Fruit fly (Drosophila melanogaster) whole organism, embryonic: ENCODE data around the gene CG33332.

Experiments used
- Antp ChIP-seq: fragments of 200-800 bp; sonication (Bioruptor generic); optimal IDR thresholded peaks from 3 replicates; lab custom pipeline; 2016; ENCODE audit warnings: missing biosample characterization, missing genetic modification characterization
- Atf-2 ChIP-seq: fragments of 200-800 bp; sonication (Bioruptor generic); optimal IDR thresholded peaks from 2 replicates; lab custom pipeline; 2016; ENCODE audit warnings: missing biosample characterization, missing genetic modification characterization
- Atf6 ChIP-seq: fragments of 200-800 bp; sonication (Bioruptor generic); IDR thresholded peaks from 2 replicates; pipeline ENCODE4 v1.3.6; 2022; ENCODE audit warnings: missing biosample characterization, missing genetic modification characterization
- CG10979 ChIP-seq: fragments of 200-800 bp; sonication (Bioruptor generic); optimal IDR thresholded peaks from 2 replicates; lab custom pipeline; 2018; ENCODE audit warnings: missing biosample characterization, mild to moderate bottlenecking, missing genetic modification characterization, moderate library complexity
- CG11560 ChIP-seq: fragments of 200-800 bp; sonication (Bioruptor generic); IDR thresholded peaks from 3 replicates; pipeline ENCODE4 v1.3.6; 2022; ENCODE audit warnings: missing biosample characterization, missing genetic modification characterization
- CG1603 ChIP-seq: fragments of 200-800 bp; sonication (Bioruptor generic); optimal IDR thresholded peaks from 2 replicates; lab custom pipeline; 2019; ENCODE audit warnings: missing biosample characterization, mild to moderate bottlenecking, missing genetic modification characterization, moderate library complexity
- CG2889 ChIP-seq: fragments of 200-800 bp; sonication (Bioruptor generic); IDR thresholded peaks from 3 replicates; pipeline ENCODE4 v1.3.6; 2022; ENCODE audit warnings: missing biosample characterization, missing genetic modification characterization
- CG3065 ChIP-seq: fragments of 200-800 bp; sonication (Bioruptor generic); optimal IDR thresholded peaks from 2 replicates; lab custom pipeline; 2016; ENCODE audit warnings: missing biosample characterization, missing genetic modification characterization
- CG32532 ChIP-seq: fragments of 200-800 bp; sonication (Bioruptor generic); IDR thresholded peaks from 2 replicates; pipeline ENCODE4 v1.3.6; 2022; ENCODE audit warnings: missing biosample characterization, missing genetic modification characterization
- CG42726 ChIP-seq: fragments of 200-800 bp; sonication (Bioruptor generic); IDR thresholded peaks from 2 replicates; pipeline ENCODE4 v1.3.6; 2022; ENCODE audit warnings: missing biosample characterization, missing genetic modification characterization; ENCODE audit not compliant: partially characterized antibody
- CG4282 ChIP-seq: fragments of 200-800 bp; sonication (Bioruptor generic); optimal IDR thresholded peaks from 2 replicates; lab custom pipeline; 2016; ENCODE audit warnings: missing biosample characterization, missing genetic modification characterization
- CG43689 ChIP-seq: fragments of 200-800 bp; sonication (Bioruptor generic); IDR thresholded peaks from 2 replicates; pipeline ENCODE4 v1.3.6; 2022; ENCODE audit warnings: missing biosample characterization, missing genetic modification characterization
- CG5180 ChIP-seq: fragments of 200-800 bp; sonication (Bioruptor generic); optimal IDR thresholded peaks from 3 replicates; lab custom pipeline; 2017; ENCODE audit warnings: missing biosample characterization, missing genetic modification characterization, mild to moderate bottlenecking, moderate library complexity, missing genetic modification reagents
- CG6689 ChIP-seq: fragments of 200-800 bp; sonication (Bioruptor generic); IDR thresholded peaks from 2 replicates; pipeline ENCODE4 v1.3.6; 2022; ENCODE audit warnings: missing biosample characterization, missing genetic modification characterization
- CG6765 ChIP-seq: fragments of 200-800 bp; sonication (Bioruptor generic); optimal IDR thresholded peaks from 3 replicates; lab custom pipeline; 2017; ENCODE audit warnings: missing biosample characterization, mild to moderate bottlenecking, missing genetic modification characterization
- CG6854 ChIP-seq: fragments of 200-800 bp; sonication (Bioruptor generic); optimal IDR thresholded peaks from 3 replicates; lab custom pipeline; 2017; ENCODE audit warnings: missing biosample characterization, mild to moderate bottlenecking, missing genetic modification characterization
- CG7987 ChIP-seq: fragments of 200-800 bp; sonication (Bioruptor generic); optimal IDR thresholded peaks from 2 replicates; lab custom pipeline; 2018; ENCODE audit warnings: missing biosample characterization, mild to moderate bottlenecking, missing genetic modification characterization, moderate library complexity
- CG8281 ChIP-seq: fragments of 200-800 bp; sonication (Bioruptor generic); optimal IDR thresholded peaks from 2 replicates; lab custom pipeline; 2018; ENCODE audit warnings: missing biosample characterization, mild to moderate bottlenecking, missing genetic modification characterization, moderate library complexity
- CG8765 ChIP-seq: fragments of 200-800 bp; sonication (Bioruptor generic); IDR thresholded peaks from 2 replicates; pipeline ENCODE4 v1.3.6; 2022; ENCODE audit warnings: missing biosample characterization, missing genetic modification characterization
- CHES-1-like ChIP-seq: fragments of 200-800 bp; sonication (Bioruptor generic); optimal IDR thresholded peaks from 2 replicates; lab custom pipeline; 2016; ENCODE audit warnings: missing biosample characterization, missing genetic modification characterization
- Dbx ChIP-seq: fragments of 200-800 bp; sonication (Bioruptor generic); IDR thresholded peaks from 3 replicates; pipeline ENCODE4 v1.3.6; 2022; ENCODE audit warnings: missing biosample characterization, missing genetic modification characterization
- Dll ChIP-seq: fragments of 200-800 bp; sonication (Bioruptor generic); IDR thresholded peaks from 4 replicates; pipeline ENCODE4 v1.3.6; 2022; ENCODE audit warnings: missing biosample characterization, missing genetic modification characterization; ENCODE audit not compliant: partially characterized antibody
- E2f1 ChIP-seq: fragments of 200-800 bp; sonication (Bioruptor generic); IDR thresholded peaks from 2 replicates; pipeline ENCODE4 v1.3.6; 2022; ENCODE audit warnings: missing biosample characterization, missing genetic modification characterization
- HLH4C ChIP-seq: fragments of 200-800 bp; sonication (Bioruptor generic); IDR thresholded peaks from 3 replicates; pipeline ENCODE4 v1.3.6; 2022; ENCODE audit warnings: missing biosample characterization, missing genetic modification characterization; ENCODE audit not compliant: partially characterized antibody
- MTF-1 ChIP-seq: fragments of 200-800 bp; sonication (Bioruptor generic); optimal IDR thresholded peaks from 2 replicates; lab custom pipeline; 2018; ENCODE audit warnings: missing biosample characterization, mild to moderate bottlenecking, missing genetic modification characterization, borderline replicate concordance
- Meics ChIP-seq: fragments of 200-800 bp; sonication (Bioruptor generic); optimal IDR thresholded peaks from 2 replicates; lab custom pipeline; 2017; ENCODE audit warnings: missing biosample characterization, mild to moderate bottlenecking, missing genetic modification characterization
- Pdp1 ChIP-seq, 2 experiments: fragments of 200-800 bp; sonication (Bioruptor generic); optimal IDR thresholded peaks; 3 replicates each; lab custom pipeline; 2016; ENCODE audit warnings: missing biosample characterization in 2 of 2, missing genetic modification characterization in 2 of 2, mild to moderate bottlenecking in 1 of 2, moderate library complexity in 1 of 2
- Sry-δ ChIP-seq: fragments of 200-800 bp; sonication (Bioruptor generic); optimal IDR thresholded peaks from 2 replicates; lab custom pipeline; 2016; ENCODE audit warnings: missing biosample characterization, missing genetic modification characterization
- Taf1 ChIP-seq: fragments of 200-800 bp; sonication (Bioruptor generic); IDR thresholded peaks from 2 replicates; pipeline ENCODE4 v1.3.6; 2022; ENCODE audit warnings: missing biosample characterization, missing genetic modification characterization
- YL-1 ChIP-seq: fragments of 200-800 bp; sonication (Bioruptor generic); optimal IDR thresholded peaks from 3 replicates; lab custom pipeline; 2017; ENCODE audit warnings: missing biosample characterization, mild to moderate bottlenecking, missing genetic modification characterization
- ash1 ChIP-seq: fragments of 200-800 bp; sonication (Bioruptor generic); optimal IDR thresholded peaks from 2 replicates; lab custom pipeline; 2018; ENCODE audit warnings: missing biosample characterization, mild to moderate bottlenecking, missing genetic modification characterization
- bcd ChIP-seq: fragments of 200-800 bp; sonication (Bioruptor generic); optimal IDR thresholded peaks from 2 replicates; lab custom pipeline; 2017; ENCODE audit warnings: missing biosample characterization, mild to moderate bottlenecking, missing genetic modification characterization
- chif ChIP-seq, 2 experiments: fragments of 200-800 bp; sonication (Bioruptor generic); optimal IDR thresholded peaks; 3 replicates each; lab custom pipeline; 2016; ENCODE audit warnings: missing biosample characterization in 2 of 2, missing genetic modification characterization in 2 of 2
- croc ChIP-seq: fragments of 200-800 bp; sonication (Bioruptor generic); conservative IDR thresholded peaks from 3 replicates; pipeline ENCODE4 v1.3.6; 2022; ENCODE audit warnings: missing biosample characterization, missing genetic modification characterization
- dmrt99B ChIP-seq: fragments of 200-800 bp; sonication (Bioruptor generic); optimal IDR thresholded peaks from 2 replicates; lab custom pipeline; 2018; ENCODE audit warnings: missing biosample characterization, mild to moderate bottlenecking, missing genetic modification characterization, moderate library complexity
- ewg ChIP-seq: fragments of 200-800 bp; sonication (Bioruptor generic); optimal IDR thresholded peaks from 3 replicates; lab custom pipeline; 2017; ENCODE audit warnings: mild to moderate bottlenecking, missing biosample characterization, missing genetic modification reagents, missing genetic modification characterization
- fd102C ChIP-seq: fragments of 200-800 bp; sonication (Bioruptor generic); optimal IDR thresholded peaks from 2 replicates; lab custom pipeline; 2018; ENCODE audit warnings: missing biosample characterization, mild to moderate bottlenecking, missing genetic modification characterization, moderate library complexity
- grn ChIP-seq: fragments of 200-800 bp; sonication (Bioruptor generic); optimal IDR thresholded peaks from 3 replicates; lab custom pipeline; 2017; ENCODE audit warnings: missing biosample characterization, missing genetic modification characterization
- gsb-n ChIP-seq: fragments of 200-800 bp; sonication (Bioruptor generic); optimal IDR thresholded peaks from 3 replicates; lab custom pipeline; 2018; ENCODE audit warnings: missing biosample characterization, mild to moderate bottlenecking, missing genetic modification characterization
- insv ChIP-seq, 2 experiments: fragments of 200-800 bp; sonication (Bioruptor generic); optimal IDR thresholded peaks; 3 replicates each; lab custom pipeline; 2016 to 2018; ENCODE audit warnings: missing biosample characterization in 2 of 2, missing genetic modification characterization in 2 of 2
- jumu ChIP-seq: fragments of 200-800 bp; sonication (Bioruptor generic); optimal IDR thresholded peaks from 3 replicates; lab custom pipeline; 2016; ENCODE audit warnings: missing biosample characterization, missing genetic modification characterization
- knrl ChIP-seq: fragments of 200-800 bp; sonication (Bioruptor generic); IDR thresholded peaks from 3 replicates; pipeline ENCODE4 v1.3.6; 2022; ENCODE audit warnings: missing biosample characterization, missing genetic modification characterization; ENCODE audit not compliant: partially characterized antibody
- lov ChIP-seq, 2 experiments: fragments of 200-800 bp in 1 of 2; fragments of >200 bp in 1 of 2; sonication (Bioruptor generic) in 1 of 2; IDR thresholded peaks in 1 of 2; optimal IDR thresholded peaks in 1 of 2; 2 replicates in 1 of 2; 3 replicates in 1 of 2; pipeline versions ENCODE4 v1.3.6 to Lab custom; 2017 to 2022; ENCODE audit warnings: missing biosample characterization in 1 of 2, missing genetic modification characterization in 1 of 2
- seq ChIP-seq: fragments of 200-800 bp; sonication (Bioruptor generic); IDR thresholded peaks from 2 replicates; pipeline ENCODE4 v1.3.6; 2022; ENCODE audit warnings: missing biosample characterization, missing genetic modification characterization
- so ChIP-seq: fragments of 200-800 bp; sonication (Bioruptor generic); IDR thresholded peaks from 3 replicates; pipeline ENCODE4 v1.3.6; 2022; ENCODE audit warnings: missing biosample characterization, missing genetic modification characterization
- tio ChIP-seq: fragments of 200-800 bp; sonication (Bioruptor generic); optimal IDR thresholded peaks from 2 replicates; lab custom pipeline; 2017; ENCODE audit warnings: missing biosample characterization, missing genetic modification characterization, inconsistent platforms
- tx ChIP-seq: fragments of 200-800 bp; sonication (Bioruptor generic); optimal IDR thresholded peaks from 2 replicates; lab custom pipeline; 2016; ENCODE audit warnings: missing biosample characterization, missing genetic modification characterization
- unpg ChIP-seq: fragments of 200-800 bp; sonication (Bioruptor generic); optimal IDR thresholded peaks from 3 replicates; lab custom pipeline; 2018; ENCODE audit warnings: missing biosample characterization, mild to moderate bottlenecking, missing genetic modification characterization, moderate library complexity
- zfh2 ChIP-seq: fragments of 200-800 bp; sonication (Bioruptor generic); optimal IDR thresholded peaks from 2 replicates; lab custom pipeline; 2016; ENCODE audit warnings: missing biosample characterization, missing genetic modification characterization

CG33332 gene

dm6 chr3R:14898280-14898756, 12.1 kb downstream of the CG33332 start, which contains the start of the genes Nup93-2 and CG3817 (continued):
- TF ChIP-seq YL-1 (no peak), Meics (GFP tag; lab: Kevin White, UChicago) (peak; percentile 64), CHES-1-like (GFP tag; lab: Kevin White, UChicago) (no peak), insv (GFP tag; optimal IDR thresholded peaks at IDR 0.05; lab: Kevin White, UChicago) (peak in 1 of 2 experiments; percentile 18), chif (GFP tag; optimal IDR thresholded peaks at IDR 0.05; lab: Kevin White, UChicago) (peak in 1 of 2 experiments; percentile 18), E2f1 (peak; percentile 72), CG5180 (GFP tag; lab: Kevin White, UChicago) (peak; percentile 15), Atf-2 (GFP tag; lab: Kevin White, UChicago) (no peak), dmrt99B (tag; lab: Kevin White, UChicago) (no peak), HLH4C (GFP tag; lab: Robert Waterston, UW) (peak; percentile 39; the same call in 1 of the 3 replicates), CG7987 (no peak), CG42726 (GFP tag; lab: Robert Waterston, UW) (no peak), CG6854 (GFP tag; lab: Kevin White, UChicago) (no peak), CG6689 (peak; percentile 26; the same call in 1 of the 2 replicates), MTF-1 (GFP tag; lab: Kevin White, UChicago) (no peak), tio (GFP tag; lab: Kevin White, UChicago) (no peak), knrl (GFP tag; lab: Robert Waterston, UW) (peak; percentile 51; the same call in 1 of the 3 replicates), Atf6 (GFP tag; lab: Robert Waterston, UW) (no peak), Dll (GFP tag; lab: Robert Waterston, UW) (peak; percentile 60; the same call in 1 of the 4 replicates), CG10979 (tag; lab: Kevin White, UChicago) (no peak), seq (GFP tag; lab: Robert Waterston, UW) (no peak), Pdp1 (GFP tag; optimal IDR thresholded peaks at IDR 0.05; lab: Kevin White, UChicago) (peak; percentile 68 to 76), CG2889 (0 out of 3 replicates have a peak, but pooled peaks have one; percentile 18), grn (GFP tag; lab: Kevin White, UChicago) (no peak), CG43689 (GFP tag; lab: Robert Waterston, UW) (no peak), CG4282 (GFP tag; lab: Kevin White, UChicago) (no peak), CG32532 (GFP tag; lab: Robert Waterston, UW) (peak; percentile 78), CG8765 (peak; percentile 66; the same call in 1 of the 2 replicates), Dbx (GFP tag; lab: Robert Waterston, UW) (peak; percentile 59; the same call in 1 of the 3 replicates), CG3065 (no peak), gsb-n (tag; lab: Kevin White, UChicago) (no peak), unpg (GFP tag; lab: Kevin White, UChicago) (peak; percentile 76), CG8281 (tag; lab: Kevin White, UChicago) (peak; percentile 54), fd102C (GFP tag; lab: Kevin White, UChicago) (no peak), CG11560 (tag; lab: Robert Waterston, UW) (peak; percentile 68), zfh2 (peak; percentile 59), Sry-δ (GFP tag; lab: Kevin White, UChicago) (peak; percentile 76), tx (no peak), ewg (GFP tag; lab: Kevin White, UChicago) (peak; percentile 58), CG6765 (GFP tag; lab: Kevin White, UChicago) (peak; percentile 34), ash1 (GFP tag; lab: Kevin White, UChicago) (no peak), Taf1 (peak; percentile 52; the same call in 1 of the 2 replicates), so (GFP tag; lab: Robert Waterston, UW) (no peak), jumu (peak; percentile 44), Antp (GFP tag; lab: Kevin White, UChicago) (peak; percentile 12), lov (optimal IDR thresholded peaks at IDR 0.05; lab: Kevin White, UChicago) (no peak), lov (GFP tag; IDR thresholded peaks at IDR 0.05; lab: Robert Waterston, UW) (no peak), croc (GFP tag; lab: Robert Waterston, UW) (no peak), bcd (GFP tag; lab: Kevin White, UChicago) (peak; percentile 44), CG1603 (peak; percentile 50)
